Fruit fly (Drosophila melanogaster): ENCODE data around the gene Sprn.

- TF ChIP-seq rn (GFP tag; IDR thresholded peaks at IDR 0.05): no peak
- TF ChIP-seq CG12605 (GFP tag; IDR thresholded peaks at IDR 0.05): no peak
- no peak for TF ChIP-seq gl (tag; optimal IDR thresholded peaks at IDR 0.05)
- no peak for TF ChIP-seq CG4496 (GFP tag; IDR thresholded peaks at IDR 0.05)
- no peak for TF ChIP-seq EcR (GFP tag; optimal IDR thresholded peaks at IDR 0.05)
- no peak for TF ChIP-seq CG10348 (GFP tag; IDR thresholded peaks at IDR 0.05)
- TF ChIP-seq Snoo (tag; optimal IDR thresholded peaks at IDR 0.05): no peak
- TF ChIP-seq CG13204 (GFP tag; optimal IDR thresholded peaks at IDR 0.05): no peak
- TF ChIP-seq CG14655 (GFP tag; optimal IDR thresholded peaks at IDR 0.05): no peak
- TF ChIP-seq CG15710 (tag; optimal IDR thresholded peaks at IDR 0.05): no peak
- TF ChIP-seq CG9948 (tag; optimal IDR thresholded peaks at IDR 0.05): no peak
- no peak for TF ChIP-seq CG17806 (tag; optimal IDR thresholded peaks at IDR 0.05)
Observed at dm6 chr3L:11876036-11876435, 2.9 kb upstream of the Sprn start.

Measured in whole organism, pupa.